Fruit fly (Drosophila melanogaster) whole organism, embryonic: ENCODE measurements around the gene cup.

ENCODE experiments used
- Adf1 ChIP-seq: fragments of 200-800 bp; sonication (Bioruptor generic); IDR thresholded peaks from 2 replicates; pipeline ENCODE4 v1.3.6; 2022; ENCODE audit warnings: missing biosample characterization, missing genetic modification characterization
- BEAF-32 ChIP-seq: fragments of 200-800 bp; sonication (Bioruptor generic); optimal IDR thresholded peaks from 3 replicates; lab custom pipeline; 2017; ENCODE audit warnings: missing biosample characterization, missing genetic modification characterization, mild to moderate bottlenecking, moderate library complexity, missing genetic modification reagents
- Blimp-1 ChIP-seq: fragments of 200-800 bp; sonication (Bioruptor generic); optimal IDR thresholded peaks from 3 replicates; lab custom pipeline; 2018; ENCODE audit warnings: missing biosample characterization, missing genetic modification characterization, mild to moderate bottlenecking, moderate library complexity, missing genetic modification reagents
- CG12299 ChIP-seq: fragments of 200-800 bp; sonication (Bioruptor generic); optimal IDR thresholded peaks from 2 replicates; lab custom pipeline; 2018; ENCODE audit warnings: missing biosample characterization, mild to moderate bottlenecking, missing genetic modification characterization
- CG12391 ChIP-seq: fragments of 200-800 bp; sonication (Bioruptor generic); optimal IDR thresholded peaks from 3 replicates; lab custom pipeline; 2018; ENCODE audit warnings: missing biosample characterization, mild to moderate bottlenecking, missing genetic modification characterization, moderate library complexity
- CG12659 ChIP-seq: fragments of 200-800 bp; sonication (Bioruptor generic); optimal IDR thresholded peaks from 3 replicates; lab custom pipeline; 2017; ENCODE audit warnings: mild to moderate bottlenecking, missing biosample characterization, missing genetic modification reagents, missing genetic modification characterization
- CG13624 ChIP-seq: fragments of 200-800 bp; sonication (Bioruptor generic); optimal IDR thresholded peaks from 2 replicates; lab custom pipeline; 2016; ENCODE audit warnings: missing biosample characterization, missing genetic modification characterization
- CG15479 ChIP-seq: fragments of 200-800 bp; sonication (Bioruptor generic); optimal IDR thresholded peaks from 3 replicates; lab custom pipeline; 2019; ENCODE audit warnings: missing biosample characterization, mild to moderate bottlenecking, missing genetic modification characterization, moderate library complexity
- CG15601 ChIP-seq: fragments of 200-800 bp; sonication (Bioruptor generic); optimal IDR thresholded peaks from 3 replicates; lab custom pipeline; 2019; ENCODE audit warnings: missing biosample characterization, mild to moderate bottlenecking, missing genetic modification characterization, moderate library complexity
- CG16813 ChIP-seq: fragments of 200-800 bp; sonication (Bioruptor generic); IDR thresholded peaks from 3 replicates; pipeline ENCODE4 v1.3.6; 2022; ENCODE audit warnings: missing biosample characterization, missing genetic modification characterization; ENCODE audit not compliant: partially characterized antibody
- CG17186 ChIP-seq: fragments of 200-800 bp; sonication (Bioruptor generic); optimal IDR thresholded peaks from 3 replicates; lab custom pipeline; 2017; ENCODE audit warnings: missing biosample characterization, missing genetic modification reagents, missing genetic modification characterization
- CG17829 ChIP-seq: fragments of 200-800 bp; optimal IDR thresholded peaks from 2 replicates; lab custom pipeline; 2019; ENCODE audit warnings: missing biosample characterization, mild to moderate bottlenecking, missing genetic modification characterization, moderate library complexity
- CG30020 ChIP-seq: fragments of 200-800 bp; optimal IDR thresholded peaks from 2 replicates; lab custom pipeline; 2019; ENCODE audit warnings: missing biosample characterization, mild to moderate bottlenecking, missing genetic modification characterization, moderate library complexity
- CG30403 ChIP-seq: fragments of 200-800 bp; sonication (Bioruptor generic); optimal IDR thresholded peaks from 3 replicates; lab custom pipeline; 2016; ENCODE audit warnings: missing biosample characterization, missing genetic modification characterization
- CG32532 ChIP-seq: fragments of 200-800 bp; sonication (Bioruptor generic); IDR thresholded peaks from 2 replicates; pipeline ENCODE4 v1.3.6; 2022; ENCODE audit warnings: missing biosample characterization, missing genetic modification characterization
- CG33213 ChIP-seq: fragments of 200-800 bp; sonication (Bioruptor generic); optimal IDR thresholded peaks from 3 replicates; lab custom pipeline; 2016; ENCODE audit warnings: missing biosample characterization, missing genetic modification characterization
- CG34376 ChIP-seq: fragments of 200-800 bp; sonication (Bioruptor generic); optimal IDR thresholded peaks from 2 replicates; lab custom pipeline; 2018; ENCODE audit warnings: missing biosample characterization, mild to moderate bottlenecking, missing genetic modification characterization
- CG34422 ChIP-seq: fragments of 200-800 bp; sonication (Bioruptor generic); IDR thresholded peaks from 3 replicates; pipeline ENCODE4 v1.3.6; 2022; ENCODE audit warnings: missing biosample characterization, missing genetic modification characterization
- CG3847 ChIP-seq: fragments of 200-800 bp; sonication (Bioruptor generic); IDR thresholded peaks from 2 replicates; pipeline ENCODE4 v1.3.6; 2022; ENCODE audit warnings: missing biosample characterization, missing genetic modification characterization
- CG4282 ChIP-seq: fragments of 200-800 bp; sonication (Bioruptor generic); optimal IDR thresholded peaks from 2 replicates; lab custom pipeline; 2016; ENCODE audit warnings: missing biosample characterization, missing genetic modification characterization
- CG6272 ChIP-seq: fragments of 200-800 bp; sonication (Bioruptor generic); IDR thresholded peaks from 2 replicates; pipeline ENCODE4 v1.3.6; 2022; ENCODE audit warnings: missing biosample characterization, missing genetic modification characterization
- CG7928 ChIP-seq: fragments of 200-800 bp; sonication (Bioruptor generic); optimal IDR thresholded peaks from 2 replicates; lab custom pipeline; 2017; ENCODE audit warnings: missing biosample characterization, mild to moderate bottlenecking, missing genetic modification characterization
- CG8290 ChIP-seq, 3 experiments: fragments of 200-800 bp; sonication (Bioruptor generic); optimal IDR thresholded peaks; 2 replicates each; lab custom pipeline; 2016 to 2019; ENCODE audit warnings: missing biosample characterization in 3 of 3, missing genetic modification characterization in 3 of 3, mild to moderate bottlenecking in 2 of 3, moderate library complexity in 1 of 3
- Dad ChIP-seq: fragments of 200-800 bp; sonication (Bioruptor generic); optimal IDR thresholded peaks from 3 replicates; lab custom pipeline; 2016; ENCODE audit warnings: missing biosample characterization, missing genetic modification characterization
- Dp ChIP-seq: fragments of 200-800 bp; sonication (Bioruptor generic); optimal IDR thresholded peaks from 2 replicates; lab custom pipeline; 2018; ENCODE audit warnings: missing biosample characterization, mild to moderate bottlenecking, missing genetic modification characterization, moderate library complexity
- ERR ChIP-seq: fragments of 200-800 bp; sonication (Bioruptor generic); optimal IDR thresholded peaks from 2 replicates; lab custom pipeline; 2016; ENCODE audit warnings: missing biosample characterization, missing genetic modification characterization
- Elba2 ChIP-seq: fragments of 200-800 bp; sonication (Bioruptor generic); optimal IDR thresholded peaks from 3 replicates; lab custom pipeline; 2016; ENCODE audit warnings: missing biosample characterization, missing genetic modification characterization
- MBD-R2 ChIP-seq: fragments of 200-800 bp; sonication (Bioruptor generic); IDR thresholded peaks from 2 replicates; pipeline ENCODE4 v1.3.6; 2022; ENCODE audit warnings: missing biosample characterization, missing genetic modification characterization
- NC2β ChIP-seq: fragments of 200-800 bp; sonication (Bioruptor generic); optimal IDR thresholded peaks from 2 replicates; lab custom pipeline; 2016; ENCODE audit warnings: missing biosample characterization, missing genetic modification characterization
- Opbp ChIP-seq: fragments of 200-800 bp; sonication (Bioruptor generic); IDR thresholded peaks from 3 replicates; pipeline ENCODE4 v1.3.6; 2022; ENCODE audit warnings: missing biosample characterization, missing genetic modification characterization; ENCODE audit not compliant: partially characterized antibody
- Pdp1 ChIP-seq, 2 experiments: fragments of 200-800 bp; sonication (Bioruptor generic); optimal IDR thresholded peaks; 3 replicates each; lab custom pipeline; 2016; ENCODE audit warnings: missing biosample characterization in 2 of 2, missing genetic modification characterization in 2 of 2, mild to moderate bottlenecking in 1 of 2, moderate library complexity in 1 of 2
- Sry-δ ChIP-seq: fragments of 200-800 bp; sonication (Bioruptor generic); optimal IDR thresholded peaks from 2 replicates; lab custom pipeline; 2016; ENCODE audit warnings: missing biosample characterization, missing genetic modification characterization
- Xrp1 ChIP-seq: fragments of 200-800 bp; sonication (Bioruptor generic); IDR thresholded peaks from 2 replicates; pipeline ENCODE4 v1.3.6; 2022; ENCODE audit warnings: missing biosample characterization, missing genetic modification characterization
- crp ChIP-seq, 2 experiments: fragments of 200-800 bp; sonication (Bioruptor generic); optimal IDR thresholded peaks; 2 replicates in 1 of 2; 3 replicates in 1 of 2; lab custom pipeline; 2017; ENCODE audit warnings: missing biosample characterization in 2 of 2, missing genetic modification characterization in 2 of 2, mild to moderate bottlenecking in 1 of 2, moderate library complexity in 1 of 2
- jing ChIP-seq: fragments of 200-800 bp; sonication (Bioruptor generic); optimal IDR thresholded peaks from 2 replicates; lab custom pipeline; 2018; ENCODE audit warnings: missing biosample characterization, mild to moderate bottlenecking, missing genetic modification characterization
- lilli ChIP-seq: fragments of 200-800 bp; sonication (Bioruptor generic); optimal IDR thresholded peaks from 3 replicates; lab custom pipeline; 2016; ENCODE audit warnings: missing biosample characterization, missing genetic modification characterization
- pan ChIP-seq, 4 experiments: fragments of >200 bp in 3 of 4; fragments of 200-800 bp in 1 of 4; sonication (Bioruptor generic) in 1 of 4; optimal IDR thresholded peaks in 3 of 4; IDR thresholded peaks in 1 of 4; 2 replicates each; pipeline versions ENCODE4 v1.3.6 to Lab custom; 2017 to 2022; ENCODE audit warnings: missing biosample characterization in 2 of 4, missing genetic modification characterization in 2 of 4, mixed read lengths in 1 of 4
- phol ChIP-seq: fragments of 200-800 bp; sonication (Bioruptor generic); optimal IDR thresholded peaks from 3 replicates; lab custom pipeline; 2018; ENCODE audit warnings: missing biosample characterization, mild to moderate bottlenecking, missing genetic modification characterization, moderate library complexity
- prd ChIP-seq, 3 experiments: fragments of >200 bp in 2 of 3; fragments of 200-800 bp in 1 of 3; sonication (Bioruptor generic) in 1 of 3; optimal IDR thresholded peaks in 2 of 3; IDR thresholded peaks in 1 of 3; 2 replicates in 2 of 3; 3 replicates in 1 of 3; pipeline versions ENCODE4 v1.3.6 to Lab custom; 2017 to 2022; ENCODE audit warnings: missing biosample characterization in 1 of 3, missing genetic modification characterization in 1 of 3
- pzg ChIP-seq: fragments of 200-800 bp; sonication (Bioruptor generic); optimal IDR thresholded peaks from 3 replicates; lab custom pipeline; 2018; ENCODE audit warnings: missing biosample characterization, mild to moderate bottlenecking, missing genetic modification characterization, moderate library complexity
- row ChIP-seq: fragments of 200-800 bp; sonication (Bioruptor generic); IDR thresholded peaks from 3 replicates; pipeline ENCODE4 v1.3.6; 2022; ENCODE audit warnings: missing biosample characterization, missing genetic modification characterization
- sqz ChIP-seq: fragments of 200-800 bp; sonication (Bioruptor generic); optimal IDR thresholded peaks from 3 replicates; lab custom pipeline; 2018; ENCODE audit warnings: missing biosample characterization, mild to moderate bottlenecking, missing genetic modification characterization
- sug ChIP-seq: fragments of 200-800 bp; optimal IDR thresholded peaks from 2 replicates; lab custom pipeline; 2019; ENCODE audit warnings: missing biosample characterization, mild to moderate bottlenecking, missing genetic modification characterization, moderate library complexity
- tgo ChIP-seq: fragments of 200-800 bp; sonication (Bioruptor generic); IDR thresholded peaks from 3 replicates; pipeline ENCODE4 v1.3.6; 2022; ENCODE audit warnings: missing biosample characterization, missing genetic modification characterization
- tll ChIP-seq, 2 experiments: fragments of 200-800 bp in 1 of 2; fragments of >200 bp in 1 of 2; sonication (Bioruptor generic) in 1 of 2; optimal IDR thresholded peaks; 2 replicates each; lab custom pipeline; 2017 to 2019; ENCODE audit warnings: missing biosample characterization in 2 of 2, missing genetic modification characterization in 2 of 2, mild to moderate bottlenecking in 1 of 2, moderate library complexity in 1 of 2
- vnd ChIP-seq: fragments of 200-800 bp; sonication (Bioruptor generic); IDR thresholded peaks from 3 replicates; pipeline ENCODE4 v1.3.6; 2022; ENCODE audit warnings: missing biosample characterization, missing genetic modification characterization; ENCODE audit not compliant: partially characterized antibody

The cup gene

DNA sequence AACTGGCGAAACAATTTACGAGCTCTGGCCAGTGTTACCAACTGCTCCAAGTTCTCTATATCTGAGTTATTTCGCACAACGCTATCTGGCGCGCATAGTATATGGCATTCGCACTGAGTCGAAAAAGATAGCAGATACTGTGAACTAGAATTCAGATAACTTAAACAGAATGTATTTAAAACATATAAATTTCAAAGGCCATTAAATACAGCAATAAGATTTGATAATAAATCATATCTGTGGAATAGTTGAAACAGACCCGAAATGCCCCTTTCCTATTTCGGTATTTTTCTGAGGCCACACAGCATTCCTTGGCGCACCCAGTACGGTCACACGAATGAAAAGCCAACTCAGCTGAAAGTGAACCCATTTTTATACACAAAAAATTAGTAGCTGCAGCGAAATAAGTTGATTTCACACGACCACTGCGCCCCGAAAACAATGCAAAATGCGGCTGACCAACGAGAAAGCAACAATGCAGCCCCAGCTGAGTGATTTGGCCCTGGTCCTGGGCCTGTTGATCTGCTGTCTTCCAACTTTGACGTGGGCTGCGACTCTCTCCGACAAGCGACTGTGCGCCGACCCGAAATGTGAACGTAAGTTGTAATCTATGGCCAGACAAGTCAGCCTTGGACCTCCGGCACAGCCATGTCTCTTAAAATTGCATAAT lies 14.2 kb upstream of the cup start, which contains the start of the genes CG31635 and Tango1 (continued):
- peak in 1 of 2 experiments; percentile 2 for TF ChIP-seq tll (GFP tag; optimal IDR thresholded peaks at IDR 0.05; lab: Kevin White, UChicago)
- TF ChIP-seq CG8290 (GFP tag; optimal IDR thresholded peaks at IDR 0.05; lab: Kevin White, UChicago): peak; percentile 24
- no peak for TF ChIP-seq CG8290 (tag; optimal IDR thresholded peaks at IDR 0.05; lab: Kevin White, UChicago)
- no peak for TF ChIP-seq prd (optimal IDR thresholded peaks at IDR 0.05; lab: Kevin White, UChicago)
- peak; percentile 62; the same call in 1 of the 3 replicates for TF ChIP-seq prd (GFP tag; IDR thresholded peaks at IDR 0.05; lab: Robert Waterston, UW)
- TF ChIP-seq CG12391 (tag; lab: Kevin White, UChicago): peak; percentile 50
- no peak for TF ChIP-seq CG4282 (GFP tag; lab: Kevin White, UChicago)
- TF ChIP-seq CG16813 (GFP tag; lab: Robert Waterston, UW): no peak
- TF ChIP-seq CG15601 (tag; lab: Kevin White, UChicago): peak; percentile 18
- TF ChIP-seq Sry-δ (GFP tag; lab: Kevin White, UChicago): peak; percentile 48
- TF ChIP-seq sqz (GFP tag; lab: Kevin White, UChicago): no peak
- 0 out of 2 replicates have a peak, but pooled peaks have one; percentile 24 for TF ChIP-seq Xrp1 (GFP tag; lab: Robert Waterston, UW)
- peak; percentile 30 for TF ChIP-seq CG30403 (GFP tag; lab: Kevin White, UChicago)
- TF ChIP-seq Adf1 (GFP tag; lab: Robert Waterston, UW): peak; percentile 34; the same call in 1 of the 2 replicates
- TF ChIP-seq lilli: peak; percentile 14
- TF ChIP-seq CG15479: peak; percentile 31
- peak; percentile 4 for TF ChIP-seq CG34376
- TF ChIP-seq CG7928 (GFP tag; lab: Kevin White, UChicago): peak; percentile 13
- peak; percentile 31 for TF ChIP-seq CG33213 (GFP tag; lab: Kevin White, UChicago)
- TF ChIP-seq BEAF-32: peak; percentile 50
- TF ChIP-seq tgo: 0 out of 3 replicates have a peak, but pooled peaks have one; percentile 15
- TF ChIP-seq vnd (GFP tag; lab: Robert Waterston, UW): no peak
- peak; percentile 71 for TF ChIP-seq CG12659 (GFP tag; lab: Kevin White, UChicago)
- no peak for TF ChIP-seq Blimp-1 (GFP tag; lab: Kevin White, UChicago)
- peak; percentile 65 for TF ChIP-seq Dp (GFP tag; lab: Kevin White, UChicago)
- no peak for TF ChIP-seq pan (optimal IDR thresholded peaks at IDR 0.05; lab: Kevin White, UChicago)
- TF ChIP-seq pan (GFP tag; optimal IDR thresholded peaks at IDR 0.05 in 1 of 2, IDR thresholded peaks at IDR 0.05 in 1 of 2): peak in 1 of 2 experiments; percentile 12
- TF ChIP-seq CG6272 (GFP tag; lab: Robert Waterston, UW): 0 out of 2 replicates have a peak, but pooled peaks have one; percentile 20
- peak; percentile 46; the same call in 1 of the 3 replicates for TF ChIP-seq CG34422 (GFP tag; lab: Robert Waterston, UW)
- peak; percentile 36 for TF ChIP-seq CG13624
- TF ChIP-seq row (GFP tag; lab: Robert Waterston, UW): peak; percentile 77
- no peak for TF ChIP-seq jing
- peak; percentile 35 to 37 for TF ChIP-seq Pdp1 (GFP tag; optimal IDR thresholded peaks at IDR 0.05; lab: Kevin White, UChicago)
- no peak for TF ChIP-seq ERR (GFP tag; lab: Kevin White, UChicago)
- TF ChIP-seq pzg (GFP tag; lab: Kevin White, UChicago): peak; percentile 89
- TF ChIP-seq crp (GFP tag; optimal IDR thresholded peaks at IDR 0.05; lab: Kevin White, UChicago): peak in 1 of 2 experiments; percentile 72
- peak; percentile 57 for TF ChIP-seq CG17829
- peak; percentile 27 for TF ChIP-seq sug (tag; lab: Kevin White, UChicago)
- TF ChIP-seq CG12299: peak; percentile 35
- TF ChIP-seq Opbp (GFP tag; lab: Robert Waterston, UW): 0 out of 3 replicates have a peak, but pooled peaks have one; percentile 33
- no peak for TF ChIP-seq Dad (GFP tag; lab: Kevin White, UChicago)
- peak; percentile 65 for TF ChIP-seq Elba2 (GFP tag; lab: Kevin White, UChicago)
- peak; percentile 92 for TF ChIP-seq CG17186 (GFP tag; lab: Kevin White, UChicago)
- peak; percentile 56 for TF ChIP-seq CG30020 (tag; lab: Kevin White, UChicago)
- no peak for TF ChIP-seq CG32532
- peak; percentile 61 for TF ChIP-seq phol (tag; lab: Kevin White, UChicago)
- TF ChIP-seq CG3847 (GFP tag; lab: Robert Waterston, UW): peak; percentile 32; the same call in 1 of the 2 replicates
- peak; percentile 66 for TF ChIP-seq MBD-R2 (GFP tag; lab: Robert Waterston, UW)
- no peak for TF ChIP-seq NC2β (GFP tag; lab: Kevin White, UChicago)
